1 fruit fly cellular context compared by ENCODE assay signal in the genomic region with DNA sequence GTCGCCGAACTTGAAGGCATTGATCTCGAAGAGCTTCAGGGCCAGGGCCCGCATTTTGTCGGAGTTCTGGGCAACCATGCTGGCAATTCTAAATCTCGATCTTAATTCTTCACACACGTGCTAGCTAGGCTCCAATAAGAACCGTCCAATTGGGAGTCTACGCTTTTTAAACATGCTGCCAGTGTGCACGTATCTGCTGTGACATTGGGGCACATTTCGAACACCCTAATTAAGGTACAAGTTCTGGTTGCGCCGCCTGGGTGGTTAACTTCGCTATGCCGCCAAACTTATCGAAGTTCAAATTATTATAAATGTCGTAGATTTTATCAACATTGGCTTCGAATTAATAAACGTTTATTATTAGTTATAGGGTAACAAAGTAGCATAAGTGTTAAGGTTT.
A peak's percentile ranks its signal among the peaks of the same experiment; 100 is the strongest.
TF ChIP-seq lines count a peak whose summit lies in the region.

TSS of gene r-l (minus strand) at position 179 of the 400 bp plus-strand sequence.

TF ChIP-seq in whole organism, embryonic, 481 proteins besides CTCF, POLR2A, EP300 and RAD21 (continued from another document and continues in another):
- TF ChIP-seq gfzf (GFP tag; optimal IDR thresholded peaks at IDR 0.05; lab: Kevin White, UChicago) (peak; percentile 98), bcd (GFP tag; optimal IDR thresholded peaks at IDR 0.05; lab: Kevin White, UChicago) (no peak), Dip2 (GFP tag; IDR thresholded peaks at IDR 0.05; lab: Robert Waterston, UW) (no peak), seq (GFP tag; IDR thresholded peaks at IDR 0.05; lab: Robert Waterston, UW) (no peak), Neu2 (GFP tag; optimal IDR thresholded peaks at IDR 0.05; lab: Kevin White, UChicago; ENCODE audit: borderline replicate concordance) (no peak), CG6175 (GFP tag; IDR thresholded peaks at IDR 0.05; lab: Robert Waterston, UW) (no peak), CG32772 (GFP tag; IDR thresholded peaks at IDR 0.05; lab: Robert Waterston, UW) (no peak), pzg (GFP tag; optimal IDR thresholded peaks at IDR 0.05; lab: Kevin White, UChicago) (peak; percentile 98), ewg (GFP tag; optimal IDR thresholded peaks at IDR 0.05; lab: Kevin White, UChicago) (peak; percentile 6), sima (GFP tag; optimal IDR thresholded peaks at IDR 0.05; lab: Kevin White, UChicago) (no peak), crc (GFP tag; optimal IDR thresholded peaks at IDR 0.05; lab: Kevin White, UChicago) (no peak), Fer3 (tag; optimal IDR thresholded peaks at IDR 0.05; lab: Kevin White, UChicago) (no peak), CkIIα-i1 (GFP tag; IDR thresholded peaks at IDR 0.05; lab: Robert Waterston, UW) (no peak), cas (GFP tag; IDR thresholded peaks at IDR 0.05; lab: Robert Waterston, UW) (no peak), bowl (GFP tag; IDR thresholded peaks at IDR 0.05; lab: Robert Waterston, UW) (no peak), jing (GFP tag; optimal IDR thresholded peaks at IDR 0.05; lab: Kevin White, UChicago) (no peak), knrl (GFP tag; IDR thresholded peaks at IDR 0.05; lab: Robert Waterston, UW; ENCODE audit: partially characterized antibody) (peak; percentile 45; the same call in 1 of the 3 replicates), gcm2 (GFP tag; optimal IDR thresholded peaks at IDR 0.05; lab: Kevin White, UChicago) (no peak), chm (GFP tag; IDR thresholded peaks at IDR 0.05; lab: Robert Waterston, UW) (no peak), Bteb2 (GFP tag; optimal IDR thresholded peaks at IDR 0.05; lab: Kevin White, UChicago) (no peak), Opbp (GFP tag; IDR thresholded peaks at IDR 0.05; lab: Robert Waterston, UW; ENCODE audit: partially characterized antibody) (0 out of 3 replicates have a peak, but pooled peaks have one; percentile 12), CG18476 (GFP tag; optimal IDR thresholded peaks at IDR 0.05; lab: Kevin White, UChicago) (no peak), ftz-f1 (GFP tag; optimal IDR thresholded peaks at IDR 0.05; lab: Kevin White, UChicago) (peak; percentile 80), Vsx1 (GFP tag; optimal IDR thresholded peaks at IDR 0.05; lab: Kevin White, UChicago) (peak; percentile 44), ash1 (GFP tag; optimal IDR thresholded peaks at IDR 0.05; lab: Kevin White, UChicago) (no peak), B-H1 (GFP tag; IDR thresholded peaks at IDR 0.05; lab: Robert Waterston, UW) (no peak), CG12236 (GFP tag; optimal IDR thresholded peaks at IDR 0.05; lab: Kevin White, UChicago) (no peak), bbx (GFP tag; IDR thresholded peaks at IDR 0.05; lab: Robert Waterston, UW; ENCODE audit: partially characterized antibody) (no peak), CG9932 (GFP tag; IDR thresholded peaks at IDR 0.05; lab: Robert Waterston, UW) (no peak), Dbx (GFP tag; IDR thresholded peaks at IDR 0.05; lab: Robert Waterston, UW) (0 out of 3 replicates have a peak, but pooled peaks have one; percentile 23), Mes4 (GFP tag; optimal IDR thresholded peaks at IDR 0.05; lab: Kevin White, UChicago) (no peak), grau (tag; optimal IDR thresholded peaks at IDR 0.05; lab: Kevin White, UChicago) (no peak), CG17359 (tag; optimal IDR thresholded peaks at IDR 0.05; lab: Kevin White, UChicago) (no peak), CG16863 (GFP tag; optimal IDR thresholded peaks at IDR 0.05; lab: Kevin White, UChicago) (no peak), CG9215 (GFP tag; IDR thresholded peaks at IDR 0.05; lab: Robert Waterston, UW) (no peak), Adf1 (GFP tag; IDR thresholded peaks at IDR 0.05; lab: Robert Waterston, UW) (no peak), chn (GFP tag; optimal IDR thresholded peaks at IDR 0.05; lab: Kevin White, UChicago) (peak; percentile 8), Bdp1 (GFP tag; optimal IDR thresholded peaks at IDR 0.05; lab: Kevin White, UChicago) (no peak), CG9609 (GFP tag; optimal IDR thresholded peaks at IDR 0.05; lab: Kevin White, UChicago) (no peak), fd102C (GFP tag; optimal IDR thresholded peaks at IDR 0.05; lab: Kevin White, UChicago) (no peak), CG7963 (GFP tag; IDR thresholded peaks at IDR 0.05; lab: Robert Waterston, UW; ENCODE audit: partially characterized antibody) (no peak), CG6272 (GFP tag; IDR thresholded peaks at IDR 0.05; lab: Robert Waterston, UW) (no peak), Mad (GFP tag; optimal IDR thresholded peaks at IDR 0.05; lab: Kevin White, UChicago) (no peak), chinmo (GFP tag; IDR thresholded peaks at IDR 0.05; lab: Robert Waterston, UW; ENCODE audit: partially characterized antibody) (0 out of 4 replicates have a peak, but pooled peaks have one; percentile 65), chif (GFP tag; optimal IDR thresholded peaks at IDR 0.05; lab: Kevin White, UChicago) (no peak), slou (GFP tag; optimal IDR thresholded peaks at IDR 0.05; lab: Kevin White, UChicago) (no peak), CG34376 (GFP tag; optimal IDR thresholded peaks at IDR 0.05; lab: Kevin White, UChicago) (peak; percentile 0), Lhr (GFP tag; optimal IDR thresholded peaks at IDR 0.05; lab: Kevin White, UChicago) (peak; percentile 79), disco-r (GFP tag; optimal IDR thresholded peaks at IDR 0.05; lab: Kevin White, UChicago) (no peak), CG6689 (GFP tag; IDR thresholded peaks at IDR 0.05; lab: Robert Waterston, UW) (no peak), ab (GFP tag; optimal IDR thresholded peaks at IDR 0.05; lab: Kevin White, UChicago) (no peak), Fer1 (GFP tag; optimal IDR thresholded peaks at IDR 0.05; lab: Kevin White, UChicago) (peak; percentile 27), vfl (GFP tag; optimal IDR thresholded peaks at IDR 0.05; lab: Kevin White, UChicago) (no peak), gcm (GFP tag; optimal IDR thresholded peaks at IDR 0.05; lab: Kevin White, UChicago) (peak; percentile 2), CG17802 (tag; optimal IDR thresholded peaks at IDR 0.05; lab: Kevin White, UChicago) (no peak), Meics (GFP tag; optimal IDR thresholded peaks at IDR 0.05; lab: Kevin White, UChicago) (no peak), onecut (GFP tag; IDR thresholded peaks at IDR 0.05; lab: Robert Waterston, UW) (no peak), Dll (GFP tag; IDR thresholded peaks at IDR 0.05; lab: Robert Waterston, UW; ENCODE audit: partially characterized antibody) (0 out of 4 replicates have a peak, but pooled peaks have one; percentile 12), BEAF-32 (GFP tag; optimal IDR thresholded peaks at IDR 0.05; lab: Kevin White, UChicago) (peak; percentile 54), Atf3 (GFP tag; optimal IDR thresholded peaks at IDR 0.05; lab: Kevin White, UChicago) (no peak), CG11085 (GFP tag; IDR thresholded peaks at IDR 0.05; lab: Robert Waterston, UW) (no peak), CG10654 (GFP tag; optimal IDR thresholded peaks at IDR 0.05; lab: Kevin White, UChicago) (no peak), Awh (GFP tag; IDR thresholded peaks at IDR 0.05; lab: Robert Waterston, UW) (no peak), CG10267 (tag; optimal IDR thresholded peaks at IDR 0.05; lab: Kevin White, UChicago) (peak; percentile 45), CG17186 (GFP tag; optimal IDR thresholded peaks at IDR 0.05; lab: Kevin White, UChicago) (peak; percentile 95), Lpt (GFP tag; optimal IDR thresholded peaks at IDR 0.05; lab: Kevin White, UChicago) (no peak), tup (GFP tag; optimal IDR thresholded peaks at IDR 0.05; lab: Kevin White, UChicago) (no peak), run (tag; optimal IDR thresholded peaks at IDR 0.05; lab: Kevin White, UChicago) (no peak), GATAe (GFP tag; conservative IDR thresholded peaks at IDR 0.05; lab: Robert Waterston, UW) (no peak), bsh (GFP tag; optimal IDR thresholded peaks at IDR 0.05; lab: Kevin White, UChicago) (no peak), CG11696 (GFP tag; IDR thresholded peaks at IDR 0.05; lab: Robert Waterston, UW) (no peak), CG11560 (tag; IDR thresholded peaks at IDR 0.05; lab: Robert Waterston, UW) (no peak), CG17829 (tag; optimal IDR thresholded peaks at IDR 0.05; lab: Kevin White, UChicago) (peak; percentile 37), CG14965 (GFP tag; optimal IDR thresholded peaks at IDR 0.05; lab: Kevin White, UChicago; ENCODE audit: borderline replicate concordance) (no peak), Poxn (GFP tag; IDR thresholded peaks at IDR 0.05; lab: Robert Waterston, UW) (no peak), CG13624 (GFP tag; optimal IDR thresholded peaks at IDR 0.05; lab: Kevin White, UChicago) (peak; percentile 69), z (GFP tag; IDR thresholded peaks at IDR 0.05; lab: Robert Waterston, UW) (no peak), CG2202 (tag; optimal IDR thresholded peaks at IDR 0.05; lab: Kevin White, UChicago) (no peak), CG4404 (GFP tag; IDR thresholded peaks at IDR 0.05; lab: Robert Waterston, UW) (no peak), CG12391 (tag; optimal IDR thresholded peaks at IDR 0.05; lab: Kevin White, UChicago) (peak; percentile 18), CG8924 (tag; optimal IDR thresholded peaks at IDR 0.05; lab: Kevin White, UChicago) (no peak), Atf-2 (GFP tag; optimal IDR thresholded peaks at IDR 0.05; lab: Kevin White, UChicago) (no peak), mam (GFP tag; optimal IDR thresholded peaks at IDR 0.05; lab: Kevin White, UChicago) (no peak), lbe (GFP tag; optimal IDR thresholded peaks at IDR 0.05; lab: Kevin White, UChicago) (no peak), E2f1 (GFP tag; IDR thresholded peaks at IDR 0.05; lab: Robert Waterston, UW) (no peak), CG14860 (GFP tag; IDR thresholded peaks at IDR 0.05; lab: Robert Waterston, UW; ENCODE audit: partially characterized antibody) (no peak), ara (GFP tag; IDR thresholded peaks at IDR 0.05; lab: Robert Waterston, UW) (no peak), CG14667 (GFP tag; IDR thresholded peaks at IDR 0.05; lab: Robert Waterston, UW) (no peak), CG7372 (GFP tag; IDR thresholded peaks at IDR 0.05; lab: Robert Waterston, UW) (no peak), HHEX (GFP tag; optimal IDR thresholded peaks at IDR 0.05; lab: Kevin White, UChicago) (no peak), CG4820 (GFP tag; optimal IDR thresholded peaks at IDR 0.05; lab: Kevin White, UChicago) (no peak), CG17568 (GFP tag; optimal IDR thresholded peaks at IDR 0.05; lab: Kevin White, UChicago) (no peak), CG9876 (GFP tag; optimal IDR thresholded peaks at IDR 0.05; lab: Kevin White, UChicago) (no peak), CG12659 (GFP tag; optimal IDR thresholded peaks at IDR 0.05; lab: Kevin White, UChicago) (peak; percentile 56), ERR (GFP tag; optimal IDR thresholded peaks at IDR 0.05; lab: Kevin White, UChicago) (no peak), ken (GFP tag; IDR thresholded peaks at IDR 0.05; lab: Robert Waterston, UW) (no peak), esg (GFP tag; conservative IDR thresholded peaks at IDR 0.05; lab: Robert Waterston, UW) (no peak), CG34422 (GFP tag; IDR thresholded peaks at IDR 0.05; lab: Robert Waterston, UW) (no peak), H15 (GFP tag; IDR thresholded peaks at IDR 0.05; lab: Robert Waterston, UW) (no peak), NC2α (GFP tag; optimal IDR thresholded peaks at IDR 0.05; lab: Kevin White, UChicago) (no peak), pb (GFP tag; optimal IDR thresholded peaks at IDR 0.05; lab: Kevin White, UChicago) (no peak), Ptx1 (GFP tag; IDR thresholded peaks at IDR 0.05; lab: Robert Waterston, UW) (no peak), bigmax (GFP tag; optimal IDR thresholded peaks at IDR 0.05; lab: Kevin White, UChicago) (no peak), CG12155 (GFP tag; optimal IDR thresholded peaks at IDR 0.05; lab: Kevin White, UChicago) (no peak), gro (GFP tag; optimal IDR thresholded peaks at IDR 0.05; lab: Kevin White, UChicago) (peak; percentile 47), CG15601 (tag; optimal IDR thresholded peaks at IDR 0.05; lab: Kevin White, UChicago) (peak; percentile 27), CG11723 (GFP tag; optimal IDR thresholded peaks at IDR 0.05; lab: Kevin White, UChicago) (no peak), twi (tag; optimal IDR thresholded peaks at IDR 0.05; lab: Kevin White, UChicago) (peak; percentile 34), Rfx (GFP tag; IDR thresholded peaks at IDR 0.05; lab: Robert Waterston, UW) (0 out of 2 replicates have a peak, but pooled peaks have one; percentile 15), ttk (GFP tag; IDR thresholded peaks at IDR 0.05; lab: Robert Waterston, UW) (no peak), ranshi (GFP tag; IDR thresholded peaks at IDR 0.05; lab: Robert Waterston, UW) (no peak), trem (tag; optimal IDR thresholded peaks at IDR 0.05; lab: Kevin White, UChicago) (peak; percentile 48), Ets97D (GFP tag; optimal IDR thresholded peaks at IDR 0.05; lab: Kevin White, UChicago) (peak; percentile 80), aop (GFP tag; IDR thresholded peaks at IDR 0.05; lab: Robert Waterston, UW) (no peak), CG14710 (tag; optimal IDR thresholded peaks at IDR 0.05; lab: Kevin White, UChicago) (peak; percentile 71), cwo (GFP tag; optimal IDR thresholded peaks at IDR 0.05; lab: Kevin White, UChicago) (peak; percentile 40), Hr39 (optimal IDR thresholded peaks at IDR 0.05; lab: Kevin White, UChicago) (no peak), Blimp-1 (GFP tag; optimal IDR thresholded peaks at IDR 0.05; lab: Kevin White, UChicago) (no peak), MBD-R2 (GFP tag; IDR thresholded peaks at IDR 0.05; lab: Robert Waterston, UW) (peak; percentile 84), lab (GFP tag; optimal IDR thresholded peaks at IDR 0.05; lab: Kevin White, UChicago) (no peak), sob (GFP tag; IDR thresholded peaks at IDR 0.05; lab: Robert Waterston, UW) (0 out of 2 replicates have a peak, but pooled peaks have one; percentile 19), CG6683 (GFP tag; optimal IDR thresholded peaks at IDR 0.05; lab: Kevin White, UChicago) (no peak), CoRest (tag; optimal IDR thresholded peaks at IDR 0.05; lab: Kevin White, UChicago) (peak; percentile 45), CG2129 (GFP tag; IDR thresholded peaks at IDR 0.05; lab: Robert Waterston, UW; ENCODE audit: partially characterized antibody) (no peak), MESR4 (GFP tag; optimal IDR thresholded peaks at IDR 0.05; lab: Kevin White, UChicago) (peak; percentile 62), p53 (GFP tag; optimal IDR thresholded peaks at IDR 0.05; lab: Kevin White, UChicago) (peak; percentile 44), al (GFP tag; IDR thresholded peaks at IDR 0.05; lab: Robert Waterston, UW) (no peak), sim (GFP tag; IDR thresholded peaks at IDR 0.05; lab: Robert Waterston, UW) (no peak), CG12942 (GFP tag; optimal IDR thresholded peaks at IDR 0.05; lab: Kevin White, UChicago) (no peak), Dp (GFP tag; optimal IDR thresholded peaks at IDR 0.05; lab: Kevin White, UChicago) (peak; percentile 100), Hmx (GFP tag; optimal IDR thresholded peaks at IDR 0.05; lab: Kevin White, UChicago) (no peak)
